Worm (Caenorhabditis elegans): Measurements from ENCODE around the gene Y62F5A.9.
A peak's percentile ranks its signal among the peaks of the same experiment; 100 is the strongest.

Gene Y62F5A.9

DNA sequence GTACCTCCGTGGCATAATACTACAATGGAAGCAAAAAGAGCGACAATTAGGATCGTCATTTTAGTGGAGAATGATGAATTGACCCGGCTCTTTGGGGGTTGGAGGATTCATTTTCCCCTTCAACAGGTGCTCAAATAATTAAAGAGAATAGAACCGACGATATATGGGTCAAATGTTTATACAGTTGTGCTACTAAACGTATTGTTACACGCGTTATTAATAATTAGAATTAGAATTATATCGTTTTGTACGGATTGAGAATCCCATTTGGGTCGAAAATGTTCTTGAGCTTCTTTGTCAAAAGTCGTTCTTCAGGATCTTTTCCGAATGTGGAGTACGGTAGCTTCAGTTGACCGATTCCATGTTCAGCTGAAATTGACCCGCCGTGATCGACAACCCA is at the start of gene Y62F5A.9:
TSS of gene Y62F5A.9 (minus strand) at position 101 of the 400 bp plus-strand sequence.
- TF ChIP-seq unc-130 (GFP tag; optimal IDR thresholded peaks at IDR 0.05) (no peak), unc-39 (tag; optimal IDR thresholded peaks at IDR 0.05) (no peak), dmd-8 (GFP tag; IDR thresholded peaks at IDR 0.05) (0 out of 2 replicates have a peak, but pooled peaks have one; percentile 5), T20F7.1 (GFP tag; optimal IDR thresholded peaks at IDR 0.05) (no peak), daf-16 (GFP tag; optimal IDR thresholded peaks at IDR 0.05) (no peak), daf-16 (tag; optimal IDR thresholded peaks at IDR 0.05) (peak; percentile 32), lim-7 (GFP tag; IDR thresholded peaks at IDR 0.05) (0 out of 2 replicates have a peak, but pooled peaks have one; percentile 10)

DNA sequence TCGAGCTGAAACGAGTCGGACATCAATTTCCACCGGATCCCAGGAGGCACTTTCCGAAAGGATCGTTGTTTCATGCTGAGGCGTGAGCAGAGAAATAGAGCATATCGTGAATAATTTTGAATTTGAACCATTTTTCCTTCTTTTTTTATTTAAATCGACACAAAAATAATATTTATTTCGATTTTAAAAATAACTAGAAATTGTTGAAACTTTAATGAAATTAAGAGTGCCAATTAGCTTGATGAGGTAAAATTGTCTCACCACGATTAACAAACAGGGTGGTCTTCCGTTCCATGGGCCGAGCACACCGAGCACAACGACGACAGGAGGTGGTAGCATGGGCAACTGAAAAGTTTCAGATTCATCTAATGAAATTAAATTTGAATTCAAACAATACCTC is 49.7 kb upstream of the Y62F5A.9 start:
- TF ChIP-seq ceh-32 (tag; optimal IDR thresholded peaks at IDR 0.05; ENCODE audit: poor library complexity) (no peak), unc-62 (GFP tag; optimal IDR thresholded peaks at IDR 0.05 in 1 of 2) (peak in 1 of 2 experiments; percentile 61), unc-62 (tag; optimal IDR thresholded peaks at IDR 0.05) (no peak)

DNA sequence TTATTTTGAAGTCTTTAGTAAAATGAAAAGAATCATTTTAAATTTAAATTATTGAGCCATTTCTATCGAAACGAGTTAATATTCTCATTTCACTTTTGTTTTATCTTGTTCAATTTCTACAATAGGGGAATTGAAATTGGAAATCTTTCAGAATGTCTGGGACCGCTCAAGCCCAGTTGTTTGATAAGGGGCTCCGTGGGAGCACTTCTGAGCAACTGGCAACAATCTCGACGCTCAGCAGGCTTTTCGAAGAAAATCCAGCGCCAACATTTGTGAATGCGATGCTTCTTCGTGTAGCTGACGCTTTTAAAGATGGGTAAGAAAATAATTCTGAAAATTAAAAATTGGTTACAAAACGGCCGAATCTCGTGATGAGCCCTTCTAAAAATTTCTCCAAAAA is 44.1 kb upstream of the Y62F5A.9 start, which contains the start of gene ints-7:
TSS of gene ints-7 (plus strand) at position 152 of the 400 bp plus-strand sequence.
- TF ChIP-seq ceh-32 (tag; optimal IDR thresholded peaks at IDR 0.05; ENCODE audit: poor library complexity) (no peak), lin-38 (GFP tag; IDR thresholded peaks at IDR 0.05) (peak; percentile 30; the same call in 1 of the 2 replicates)

DNA sequence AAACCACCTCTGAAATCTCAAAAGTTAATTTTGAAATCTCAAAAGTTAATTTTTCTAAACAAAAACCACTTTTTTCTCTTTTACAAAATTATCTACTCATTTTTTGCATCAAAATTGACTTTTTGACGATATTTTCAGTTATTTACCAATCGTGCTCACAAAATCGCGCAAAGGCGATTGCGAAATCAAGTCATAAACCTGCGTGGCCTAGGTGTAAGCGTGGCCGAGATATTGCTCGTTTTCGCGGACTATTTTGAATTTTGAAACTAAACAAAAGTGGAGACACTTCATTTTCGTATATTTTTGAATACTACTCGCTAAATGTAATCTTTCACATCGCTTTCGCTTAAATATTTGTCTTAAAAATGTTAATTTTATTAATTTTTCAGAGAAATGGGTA is 39.7 kb upstream of the Y62F5A.9 start, which contains the start of gene smc-6:
TSS of gene smc-6 (plus strand) at position 390 of the 400 bp plus-strand sequence.
- TF ChIP-seq dpl-1 (GFP tag; optimal IDR thresholded peaks at IDR 0.05) (peak; percentile 65), ztf-7 (tag; optimal IDR thresholded peaks at IDR 0.05) (no peak), nhr-77 (tag; optimal IDR thresholded peaks at IDR 0.05) (no peak), aha-1 (tag) (peak; percentile 56), ama-1 (optimal IDR thresholded peaks at IDR 0.05) (no peak), dmd-9 (GFP tag; IDR thresholded peaks at IDR 0.05) (no peak), ceh-44 (GFP tag; IDR thresholded peaks at IDR 0.05) (no peak), hmg-1.1 (GFP tag; IDR thresholded peaks at IDR 0.05) (peak; percentile 40; the same call in 1 of the 2 replicates), fkh-10 (GFP tag; optimal IDR thresholded peaks at IDR 0.05) (peak; percentile 18), daf-16 (GFP tag; optimal IDR thresholded peaks at IDR 0.05) (no peak), daf-16 (tag; optimal IDR thresholded peaks at IDR 0.05) (peak; percentile 16), mep-1 (tag; optimal IDR thresholded peaks at IDR 0.05) (no peak), spr-1 (tag; optimal IDR thresholded peaks at IDR 0.05) (no peak), dve-1 (tag; optimal IDR thresholded peaks at IDR 0.05; ENCODE audit: insufficient read depth) (peak; percentile 27), pha-4 (GFP tag; IDR thresholded peaks at IDR 0.05) (no peak), pha-4 (tag; optimal IDR thresholded peaks at IDR 0.05) (peak; percentile 47), nhr-28 (tag; optimal IDR thresholded peaks at IDR 0.05) (peak; percentile 13), mes-2 (tag; optimal IDR thresholded peaks at IDR 0.05; ENCODE audit: poor library complexity, severe bottlenecking) (peak; percentile 83)

DNA sequence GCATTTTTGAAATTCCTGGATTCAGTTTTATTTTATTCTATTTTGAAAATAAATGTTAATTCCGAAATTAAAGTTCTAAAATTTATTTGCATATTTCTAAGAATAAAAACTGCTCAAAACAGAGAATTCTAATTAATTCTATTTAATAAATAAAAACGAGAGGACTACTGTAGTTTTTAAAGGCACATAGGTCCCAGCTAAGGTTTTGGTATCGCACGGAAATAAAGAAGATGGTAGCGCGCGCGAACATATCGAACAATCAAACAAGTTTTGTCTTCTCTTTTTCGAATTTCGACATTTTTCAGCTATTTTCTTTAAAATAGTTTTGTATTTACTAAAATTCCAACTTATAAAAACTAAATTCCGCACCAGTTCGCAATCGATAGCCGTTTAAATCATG is 39.2 kb upstream of the Y62F5A.9 start:
- TF ChIP-seq php-3 (GFP tag; IDR thresholded peaks at IDR 0.05) (no peak), unc-130 (GFP tag; optimal IDR thresholded peaks at IDR 0.05) (peak; percentile 72), mdl-1 (tag; optimal IDR thresholded peaks at IDR 0.05) (no peak), F49E8.2 (tag; optimal IDR thresholded peaks at IDR 0.05; ENCODE audit: borderline replicate concordance) (peak; percentile 56), daf-19 (GFP tag; conservative IDR thresholded peaks at IDR 0.05) (no peak), dpl-1 (GFP tag; optimal IDR thresholded peaks at IDR 0.05) (no peak), Y48G9A.11 (GFP tag; IDR thresholded peaks at IDR 0.05) (0 out of 2 replicates have a peak, but pooled peaks have one; percentile 61), aly-2 (tag; optimal IDR thresholded peaks at IDR 0.05) (no peak), lin-38 (GFP tag; IDR thresholded peaks at IDR 0.05) (peak; percentile 69)

All from whole organism, L4 larva.